Fruit fly (Drosophila melanogaster): ENCODE results near the gene CG5039.

The CG5039 gene

dm6 chr3R:25661531-25662193 is 16.8 kb upstream of the CG5039 start, which contains the start of gene RASSF8 (continued):
- TF ChIP-seq CG13894 (tag; optimal IDR thresholded peaks at IDR 0.05) (peak; percentile 1), hb (GFP tag; IDR thresholded peaks at IDR 0.05; ENCODE audit: partially characterized antibody) (peak; percentile 65; the same call in 2 of the 3 replicates), chinmo (GFP tag; IDR thresholded peaks at IDR 0.05; ENCODE audit: partially characterized antibody) (peak; percentile 90), CG1603 (tag; optimal IDR thresholded peaks at IDR 0.05) (peak; percentile 11), Atf-2 (GFP tag; optimal IDR thresholded peaks at IDR 0.05) (peak; percentile 43), CG42726 (GFP tag; IDR thresholded peaks at IDR 0.05; ENCODE audit: partially characterized antibody) (peak; percentile 65), CG1647 (GFP tag; optimal IDR thresholded peaks at IDR 0.05) (peak; percentile 4), aop (GFP tag; IDR thresholded peaks at IDR 0.05) (0 out of 2 replicates have a peak, but pooled peaks have one; percentile 12), Sry-δ (GFP tag; optimal IDR thresholded peaks at IDR 0.05) (peak; percentile 77), Gsc (GFP tag; IDR thresholded peaks at IDR 0.05) (no peak), Sin3A (optimal IDR thresholded peaks at IDR 0.05) (peak; percentile 41), Ets97D (GFP tag; optimal IDR thresholded peaks at IDR 0.05) (peak; percentile 31), fd96Cb (tag; optimal IDR thresholded peaks at IDR 0.05) (peak; percentile 14), dysf (GFP tag; IDR thresholded peaks at IDR 0.05) (peak; percentile 28; the same call in 1 of the 3 replicates), CG9727 (GFP tag; optimal IDR thresholded peaks at IDR 0.05) (peak; percentile 56), HHEX (GFP tag; optimal IDR thresholded peaks at IDR 0.05) (no peak), CG13296 (GFP tag; optimal IDR thresholded peaks at IDR 0.05) (peak; percentile 4), unc-4 (GFP tag; IDR thresholded peaks at IDR 0.05; ENCODE audit: partially characterized antibody) (peak; percentile 61), CG18011 (GFP tag; optimal IDR thresholded peaks at IDR 0.05) (no peak), Trl (optimal IDR thresholded peaks at IDR 0.05) (no peak), Trl (GFP tag; optimal IDR thresholded peaks at IDR 0.05) (peak; percentile 20), stwl (tag; optimal IDR thresholded peaks at IDR 0.05) (peak; percentile 4), gt (GFP tag; IDR thresholded peaks at IDR 0.05) (no peak), CG14965 (GFP tag; optimal IDR thresholded peaks at IDR 0.05; ENCODE audit: borderline replicate concordance) (no peak), CG3847 (GFP tag; IDR thresholded peaks at IDR 0.05) (peak; percentile 22; the same call in 1 of the 2 replicates), BEAF-32 (GFP tag; optimal IDR thresholded peaks at IDR 0.05) (peak; percentile 77), MESR4 (GFP tag; optimal IDR thresholded peaks at IDR 0.05) (peak; percentile 88), CG14441 (GFP tag; IDR thresholded peaks at IDR 0.05) (0 out of 2 replicates have a peak, but pooled peaks have one; percentile 47), ken (GFP tag; IDR thresholded peaks at IDR 0.05) (no peak), zfh2 (GFP tag; optimal IDR thresholded peaks at IDR 0.05) (peak; percentile 53), CG2116 (GFP tag; optimal IDR thresholded peaks at IDR 0.05) (peak; percentile 34), lbe (GFP tag; optimal IDR thresholded peaks at IDR 0.05) (no peak), dmrt99B (tag; optimal IDR thresholded peaks at IDR 0.05) (no peak), stc (GFP tag; IDR thresholded peaks at IDR 0.05) (no peak), Blimp-1 (GFP tag; optimal IDR thresholded peaks at IDR 0.05) (peak; percentile 86)

- no peak for TF ChIP-seq chinmo (GFP tag; IDR thresholded peaks at IDR 0.05; ENCODE audit: partially characterized antibody)
- no peak for TF ChIP-seq btn (GFP tag; optimal IDR thresholded peaks at IDR 0.05)
- no peak for TF ChIP-seq Myb (GFP tag; optimal IDR thresholded peaks at IDR 0.05)
- TF ChIP-seq Rx (GFP tag; IDR thresholded peaks at IDR 0.05): no peak
- no peak for TF ChIP-seq cas (GFP tag; IDR thresholded peaks at IDR 0.05)
- no peak for TF ChIP-seq CG9437 (GFP tag; optimal IDR thresholded peaks at IDR 0.05)
- no peak for TF ChIP-seq Hr78 (GFP tag; optimal IDR thresholded peaks at IDR 0.05)
- 0 out of 3 replicates have a peak, but pooled peaks have one; percentile 24 for TF ChIP-seq ci (GFP tag; IDR thresholded peaks at IDR 0.05)
- TF ChIP-seq otp (GFP tag; IDR thresholded peaks at IDR 0.05): peak; percentile 14; the same call in 1 of the 3 replicates
- TF ChIP-seq Hmx (GFP tag; optimal IDR thresholded peaks at IDR 0.05): no peak
- no peak for TF ChIP-seq CG18262 (tag; optimal IDR thresholded peaks at IDR 0.05)
- TF ChIP-seq fd102C (GFP tag; optimal IDR thresholded peaks at IDR 0.05): no peak
- peak in 1 of 2 experiments; percentile 4 for TF ChIP-seq dpn (GFP tag; optimal IDR thresholded peaks at IDR 0.05)
- peak; percentile 78 for TF ChIP-seq Ets65A (GFP tag)
- TF ChIP-seq hkb (optimal IDR thresholded peaks at IDR 0.05): no peak
- 0 out of 2 replicates have a peak, but pooled peaks have one; percentile 11 for TF ChIP-seq hkb (GFP tag; IDR thresholded peaks at IDR 0.05)
- TF ChIP-seq CG33557 (GFP tag; optimal IDR thresholded peaks at IDR 0.05): no peak
Measured at dm6 chr3R:25662358-25662757, 16.1 kb upstream of the CG5039 start.

Measured in whole organism, embryonic.